Worm (Caenorhabditis elegans): ENCODE results near the gene acl-14.

DNA sequence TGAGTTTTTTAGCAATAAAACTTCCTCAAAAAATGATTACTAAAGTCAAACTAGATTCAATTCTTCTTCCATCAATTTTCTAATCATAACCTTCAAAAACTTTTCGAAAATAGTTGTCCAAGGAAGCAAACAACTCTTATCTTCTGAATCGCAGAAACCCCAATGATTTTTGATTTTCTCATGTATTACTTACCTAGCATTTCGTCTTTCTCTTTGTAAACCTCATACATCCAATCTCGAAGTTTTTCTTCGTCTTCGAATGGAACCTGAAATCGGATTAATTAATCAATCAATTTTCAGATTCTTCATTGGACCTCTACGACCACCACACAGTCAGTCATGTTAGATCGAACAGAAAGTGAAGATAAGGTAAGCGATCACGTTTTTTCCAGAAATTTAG, 4.8 kb downstream of the acl-14 start, which contains the start of gene K07B1.4:
- TF ChIP-seq nhr-11 (tag; optimal IDR thresholded peaks at IDR 0.05), result no peak
- TF ChIP-seq nhr-237 (tag; optimal IDR thresholded peaks at IDR 0.05), result no peak
- TF ChIP-seq lir-3 (tag; optimal IDR thresholded peaks at IDR 0.05), result no peak
- TF ChIP-seq dmd-8 (GFP tag; IDR thresholded peaks at IDR 0.05), result no peak
- TF ChIP-seq ztf-11 (tag; optimal IDR thresholded peaks at IDR 0.05), result no peak
- TF ChIP-seq nhr-25 (tag; optimal IDR thresholded peaks at IDR 0.05; ENCODE audit: borderline replicate concordance, insufficient read depth), result no peak
- TF ChIP-seq mep-1 (tag; optimal IDR thresholded peaks at IDR 0.05), result no peak
